Worm (Caenorhabditis elegans): ENCODE data around the gene Y66C5A.1.

DNA sequence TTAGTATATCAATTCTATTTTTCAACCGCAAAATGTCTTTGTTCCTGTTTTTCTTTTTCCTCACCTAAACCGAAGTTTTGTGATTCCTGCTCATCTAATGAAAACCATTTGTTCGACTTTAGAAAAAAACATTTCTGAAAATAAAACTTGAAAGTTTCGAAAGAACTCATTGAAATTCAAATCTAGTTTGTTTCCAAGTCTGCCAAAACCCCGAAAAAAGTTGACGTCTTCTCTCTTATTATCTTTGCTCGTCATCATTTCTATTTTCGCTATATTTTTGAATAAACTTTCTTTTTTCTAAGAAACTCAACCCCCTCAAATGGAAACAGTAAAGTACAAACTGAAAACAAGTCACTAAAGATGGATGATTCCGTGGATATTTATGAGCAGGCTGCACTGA, 49.5 kb downstream of the Y66C5A.1 start, which contains the start of gene frpr-17:
- TF ChIP-seq ceh-36 (tag; optimal IDR thresholded peaks at IDR 0.05) (no peak), hmbx-1 (tag; optimal IDR thresholded peaks at IDR 0.05) (no peak), ama-1 (optimal IDR thresholded peaks at IDR 0.05) (no peak), flt-1 (GFP tag; IDR thresholded peaks at IDR 0.05) (no peak), scrt-1 (GFP tag; IDR thresholded peaks at IDR 0.05) (no peak), B0310.2 (tag; optimal IDR thresholded peaks at IDR 0.05) (no peak), pes-1 (GFP tag; IDR thresholded peaks at IDR 0.05) (no peak), ceh-13 (GFP tag; optimal IDR thresholded peaks at IDR 0.05) (no peak), tra-4 (tag; optimal IDR thresholded peaks at IDR 0.05) (no peak)

All from whole organism, early embryonic.